Fruit fly (Drosophila melanogaster) whole organism, prepupa: ENCODE measurements around the gene Prosbeta2.

Experiments used
- CG16779 ChIP-seq: fragments of 200-800 bp; sonication (Bioruptor generic); optimal IDR thresholded peaks from 3 replicates; lab custom pipeline; 2017; ENCODE audit warnings: missing biosample characterization, mild to moderate bottlenecking, missing genetic modification characterization
- CG4318 ChIP-seq: fragments of 200-800 bp; sonication (Bioruptor generic); optimal IDR thresholded peaks from 3 replicates; lab custom pipeline; 2017; ENCODE audit warnings: missing biosample characterization, mild to moderate bottlenecking, missing genetic modification characterization
- Eip78C ChIP-seq: fragments of 200-800 bp; sonication (Bioruptor generic); peaks from one replicate; lab custom pipeline; 2016; ENCODE audit warnings: missing biosample characterization, missing genetic modification characterization
- Ets21C ChIP-seq: fragments of 200-800 bp; sonication (Bioruptor generic); optimal IDR thresholded peaks from 3 replicates; lab custom pipeline; 2016; ENCODE audit warnings: missing biosample characterization, missing genetic modification characterization
- Hr38 ChIP-seq: sonication (Bioruptor generic); optimal IDR thresholded peaks from 2 replicates; lab custom pipeline; 2016; ENCODE audit warnings: missing biosample characterization, missing genetic modification characterization
- Sox102F ChIP-seq: fragments of 200-800 bp; sonication (Bioruptor generic); optimal IDR thresholded peaks from 2 replicates; lab custom pipeline; 2016; ENCODE audit warnings: missing biosample characterization, mild to moderate bottlenecking, missing genetic modification characterization
- pdm3 ChIP-seq: fragments of 200-800 bp; sonication (Bioruptor generic); optimal IDR thresholded peaks from 3 replicates; lab custom pipeline; 2016; ENCODE audit warnings: missing biosample characterization, missing genetic modification characterization

DNA sequence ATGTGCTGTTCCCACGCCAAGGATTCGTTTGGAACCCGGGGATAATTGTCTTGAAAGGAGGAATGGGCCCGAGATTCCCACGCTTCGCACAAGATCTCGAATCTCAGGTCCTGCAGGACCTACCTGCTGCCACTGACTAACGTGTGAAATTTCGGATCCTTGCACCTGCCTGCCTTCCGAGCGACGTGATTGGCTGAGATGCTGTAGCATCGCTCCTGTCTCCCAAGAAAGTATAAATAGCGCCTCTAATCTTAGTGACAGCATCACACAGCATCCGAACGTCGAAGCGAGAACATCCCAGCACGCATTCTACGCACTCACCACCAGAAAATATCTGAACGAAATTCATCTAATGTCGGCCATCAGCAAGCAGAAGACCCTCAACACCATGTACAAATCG, 24.8 kb upstream of the Prosbeta2 start:
- no peak for TF ChIP-seq pdm3 (GFP tag; lab: Kevin White, UChicago)
- TF ChIP-seq Hr38 (GFP tag; lab: Kevin White, UChicago) = no peak
- TF ChIP-seq Eip78C (GFP tag; lab: Kevin White, UChicago) = no peak
- no peak for TF ChIP-seq CG16779
- TF ChIP-seq CG4318 (GFP tag; lab: Kevin White, UChicago) = no peak
- no peak for TF ChIP-seq Ets21C (GFP tag; lab: Kevin White, UChicago)
- TF ChIP-seq Sox102F (GFP tag; lab: Kevin White, UChicago) = no peak
